Worm (Caenorhabditis elegans): ENCODE data around the gene DH11.5.
A peak's percentile ranks its signal among the peaks of the same experiment; 100 is the strongest.

ce11 chrII:8028246-8028694, 51.9 kb downstream of the DH11.5 start:
- TF ChIP-seq aly-2 (tag; optimal IDR thresholded peaks at IDR 0.05) (no peak), elt-1 (tag; optimal IDR thresholded peaks at IDR 0.05) (no peak), lin-11 (tag; optimal IDR thresholded peaks at IDR 0.05) (peak; percentile 73), unc-39 (tag; optimal IDR thresholded peaks at IDR 0.05) (no peak), F13H6.1 (tag; optimal IDR thresholded peaks at IDR 0.05) (peak; percentile 95), nhr-6 (tag; optimal IDR thresholded peaks at IDR 0.05) (peak; percentile 53), skn-1 (tag; optimal IDR thresholded peaks at IDR 0.05) (no peak), nhr-11 (tag; optimal IDR thresholded peaks at IDR 0.05) (no peak), nhr-12 (tag; optimal IDR thresholded peaks at IDR 0.05) (no peak), ama-1 (optimal IDR thresholded peaks at IDR 0.05) (no peak), ceh-16 (tag; optimal IDR thresholded peaks at IDR 0.05) (no peak), elt-3 (tag; optimal IDR thresholded peaks at IDR 0.05) (no peak), egl-27 (tag; optimal IDR thresholded peaks at IDR 0.05) (peak; percentile 55)

Data from whole organism, L2 larva.